Worm (Caenorhabditis elegans) whole organism, L1 larva: ENCODE results near the gene alr-1.
A peak's percentile ranks its signal among the peaks of the same experiment; 100 is the strongest.

Experiments
- C04F5.9 ChIP-seq: sonication (generic microtip); optimal IDR thresholded peaks from 2 replicates; lab custom pipeline; 2016; ENCODE audit warnings: missing genetic modification characterization, missing compliant biosample characterization
- Y116A8C.19 ChIP-seq: sonication (generic microtip); optimal IDR thresholded peaks from 2 replicates; lab custom pipeline; 2016; ENCODE audit warnings: missing compliant biosample characterization, missing genetic modification characterization, borderline replicate concordance
- aly-2 ChIP-seq: fragments of 150-350 bp; optimal IDR thresholded peaks from 2 replicates; lab custom pipeline; 2014; ENCODE audit warnings: missing biosample characterization, missing genetic modification characterization
- blmp-1 ChIP-seq: fragments of 150-350 bp; optimal IDR thresholded peaks from 2 replicates; lab custom pipeline; 2014; ENCODE audit warnings: missing biosample characterization, missing genetic modification characterization
- ceh-8 ChIP-seq: fragments of 200-800 bp; sonication (Bioruptor generic); optimal IDR thresholded peaks from 2 replicates; lab custom pipeline; 2018; ENCODE audit warnings: mild to moderate bottlenecking, missing genetic modification characterization, moderate library complexity, missing compliant biosample characterization
- ceh-82 ChIP-seq, 3 experiments: fragments of 150-350 bp in 1 of 3; sonication (generic microtip) in 2 of 3; optimal IDR thresholded peaks; 2 replicates each; lab custom pipeline; 2014 to 2017; ENCODE audit warnings: missing biosample characterization in 3 of 3, missing genetic modification characterization in 3 of 3
- ces-1 ChIP-seq: fragments of 150-350 bp; optimal IDR thresholded peaks from 2 replicates; lab custom pipeline; 2014; ENCODE audit warnings: missing biosample characterization, missing genetic modification reagents, missing genetic modification characterization
- dpl-1 ChIP-seq, 3 experiments: fragments of 150-350 bp in 2 of 3; sonication (generic microtip) in 1 of 3; optimal IDR thresholded peaks; 2 replicates each; lab custom pipeline; 2014 to 2017; ENCODE audit warnings: missing biosample characterization in 3 of 3, missing genetic modification characterization in 3 of 3, missing genetic modification reagents in 3 of 3
- efl-1 ChIP-seq, 4 experiments: fragments of 150-350 bp; optimal IDR thresholded peaks in 3 of 4; peaks in 1 of 4; 1 replicate in 1 of 4; 2 replicates in 3 of 4; lab custom pipeline; 2014; ENCODE audit warnings: missing biosample characterization in 2 of 4, missing genetic modification characterization in 2 of 4, missing genetic modification reagents in 2 of 4
- efl-3 ChIP-seq: fragments of 200-800 bp; sonication (Bioruptor generic); optimal IDR thresholded peaks from 2 replicates; lab custom pipeline; 2018; ENCODE audit warnings: mild to moderate bottlenecking, missing genetic modification characterization, missing compliant biosample characterization
- egl-13 ChIP-seq: sonication (generic microtip); optimal IDR thresholded peaks from 2 replicates; lab custom pipeline; 2016; ENCODE audit warnings: missing genotype, missing genetic modification reagents, missing genetic modification characterization, missing compliant biosample characterization
- elt-3 ChIP-seq, 6 experiments: fragments of 150-350 bp in 1 of 6; sonication (generic microtip); optimal IDR thresholded peaks; 2 replicates each; lab custom pipeline; 2017 to 2018; ENCODE audit warnings: missing biosample characterization in 6 of 6, missing genetic modification characterization in 6 of 6, inconsistent platforms in 1 of 6
- ets-5 ChIP-seq: fragments of 200-800 bp; sonication (Bioruptor generic); IDR thresholded peaks from 2 replicates; pipeline ENCODE4 v1.3.6; 2022; ENCODE audit warnings: missing genetic modification characterization, missing compliant biosample characterization
- fos-1 ChIP-seq: fragments of 150-350 bp; optimal IDR thresholded peaks from 2 replicates; lab custom pipeline; 2014; ENCODE audit warnings: missing biosample characterization, missing genetic modification characterization
- hlh-17 ChIP-seq: fragments of 200-800 bp; sonication (Bioruptor generic); optimal IDR thresholded peaks from 2 replicates; lab custom pipeline; 2018; ENCODE audit warnings: missing genetic modification characterization, mild to moderate bottlenecking, missing compliant biosample characterization, moderate library complexity, borderline replicate concordance
- irx-1 ChIP-seq: sonication (generic microtip); optimal IDR thresholded peaks from 2 replicates; lab custom pipeline; 2016; ENCODE audit warnings: missing genetic modification characterization, missing compliant biosample characterization
- jun-1 ChIP-seq: fragments of 150-350 bp; optimal IDR thresholded peaks from 2 replicates; lab custom pipeline; 2014; ENCODE audit warnings: missing biosample characterization, missing genetic modification reagents, missing genetic modification characterization
- lin-14 ChIP-seq: fragments of 200-800 bp; sonication (Bioruptor generic); optimal IDR thresholded peaks from 2 replicates; lab custom pipeline; 2018; ENCODE audit warnings: mild to moderate bottlenecking, missing genetic modification characterization, moderate library complexity, missing compliant biosample characterization
- lin-15B ChIP-seq: fragments of 150-350 bp; sonication (generic microtip); optimal IDR thresholded peaks from 3 replicates; lab custom pipeline; 2014; ENCODE audit warnings: missing biosample characterization, missing genetic modification characterization
- nhr-12 ChIP-seq: sonication (generic microtip); optimal IDR thresholded peaks from 2 replicates; lab custom pipeline; 2017; ENCODE audit warnings: missing biosample characterization, missing genetic modification characterization
- nhr-20 ChIP-seq: sonication (generic microtip); optimal IDR thresholded peaks from 2 replicates; lab custom pipeline; 2016; ENCODE audit warnings: mild to moderate bottlenecking, missing genetic modification characterization, missing compliant biosample characterization
- nhr-47 ChIP-seq: sonication (generic microtip); optimal IDR thresholded peaks from 2 replicates; lab custom pipeline; 2016; ENCODE audit warnings: mild to moderate bottlenecking, missing genetic modification characterization, moderate library complexity, missing compliant biosample characterization
- nhr-71 ChIP-seq: sonication (generic microtip); optimal IDR thresholded peaks from 2 replicates; lab custom pipeline; 2016; ENCODE audit warnings: mild to moderate bottlenecking, missing genetic modification characterization, moderate library complexity, missing compliant biosample characterization
- nhr-76 ChIP-seq: sonication (generic microtip); optimal IDR thresholded peaks from 2 replicates; lab custom pipeline; 2017; ENCODE audit warnings: missing biosample characterization, missing genetic modification characterization
- nhr-90 ChIP-seq: sonication (generic microtip); optimal IDR thresholded peaks from 2 replicates; lab custom pipeline; 2016; ENCODE audit warnings: mild to moderate bottlenecking, missing genetic modification characterization, missing compliant biosample characterization; ENCODE audit not compliant: poor library complexity
- pqm-1 ChIP-seq: sonication (generic microtip); optimal IDR thresholded peaks from 3 replicates; lab custom pipeline; 2017; ENCODE audit warnings: missing biosample characterization, missing genetic modification characterization
- rnt-1 ChIP-seq: sonication (generic microtip); optimal IDR thresholded peaks from 2 replicates; lab custom pipeline; 2016; ENCODE audit warnings: mild to moderate bottlenecking, missing genetic modification characterization, moderate library complexity, missing compliant biosample characterization
- snpc-4 ChIP-seq: fragments of 150-350 bp; optimal IDR thresholded peaks from 2 replicates; lab custom pipeline; 2014; ENCODE audit warnings: missing biosample characterization, missing genetic modification characterization
- snu-23 ChIP-seq: sonication (generic microtip); optimal IDR thresholded peaks from 2 replicates; lab custom pipeline; 2016; ENCODE audit warnings: missing genetic modification characterization, missing compliant biosample characterization
- sox-4 ChIP-seq: sonication (generic microtip); optimal IDR thresholded peaks from 2 replicates; lab custom pipeline; 2016; ENCODE audit warnings: missing genetic modification characterization, missing compliant biosample characterization
- sup-37 ChIP-seq: fragments of 200-800 bp; sonication (Bioruptor generic); optimal IDR thresholded peaks from 2 replicates; lab custom pipeline; 2018; ENCODE audit warnings: mild to moderate bottlenecking, missing genetic modification characterization, missing compliant biosample characterization
- tlp-1 ChIP-seq: fragments of 150-350 bp; optimal IDR thresholded peaks from 2 replicates; lab custom pipeline; 2014; ENCODE audit warnings: missing biosample characterization, missing genetic modification characterization
- unc-30 ChIP-seq: sonication (generic microtip); optimal IDR thresholded peaks from 2 replicates; lab custom pipeline; 2017; ENCODE audit warnings: missing biosample characterization, missing genetic modification characterization
- unc-86 ChIP-seq: sonication (generic microtip); optimal IDR thresholded peaks from 2 replicates; lab custom pipeline; 2016; ENCODE audit warnings: missing genetic modification characterization, missing compliant biosample characterization
- vab-15 ChIP-seq: sonication (generic microtip); optimal IDR thresholded peaks from 2 replicates; lab custom pipeline; 2017; ENCODE audit warnings: missing genotype, mild to moderate bottlenecking, missing genetic modification characterization, missing compliant biosample characterization
- zag-1 ChIP-seq: fragments of 150-350 bp; optimal IDR thresholded peaks from 2 replicates; lab custom pipeline; 2014; ENCODE audit warnings: missing biosample characterization, missing genetic modification characterization
- ztf-11 ChIP-seq, 2 experiments: sonication (generic microtip); optimal IDR thresholded peaks; 2 replicates each; lab custom pipeline; 2016 to 2017; ENCODE audit warnings: missing genetic modification characterization in 2 of 2, missing biosample characterization in 1 of 2, missing compliant biosample characterization in 1 of 2

Gene alr-1

ce11 chrX:11116723-11117122 lies 8.7 kb downstream of the alr-1 start, which contains the start of gene nlp-66:
Gene nlp-66 (minus strand): TSS chrX:11116823.
- TF ChIP-seq dpl-1 (GFP tag; optimal IDR thresholded peaks at IDR 0.05; lab: Kevin White, UChicago), result no peak
- no peak for TF ChIP-seq egl-13
- no peak for TF ChIP-seq ces-1
- TF ChIP-seq C04F5.9, result no peak
- no peak for TF ChIP-seq unc-30 (tag; lab: Kevin White, UChicago)
- TF ChIP-seq lin-15B (tag; lab: Kevin White, UChicago), result no peak
- TF ChIP-seq hlh-17 (GFP tag; lab: Kevin White, UChicago), result no peak
- TF ChIP-seq nhr-76 (tag; lab: Kevin White, UChicago), result no peak
- no peak for TF ChIP-seq tlp-1
- TF ChIP-seq nhr-90 (tag; lab: Kevin White, UChicago), result no peak
- no peak for TF ChIP-seq nhr-47 (tag; lab: Kevin White, UChicago)
- no peak for TF ChIP-seq nhr-71 (tag; lab: Kevin White, UChicago)
- TF ChIP-seq jun-1 (tag; lab: Kevin White, UChicago), result no peak
- no peak for TF ChIP-seq nhr-12 (tag; lab: Kevin White, UChicago)
- TF ChIP-seq aly-2, result no peak
- TF ChIP-seq fos-1 (tag; lab: Kevin White, UChicago), result no peak
- no peak for TF ChIP-seq ceh-82 (tag; optimal IDR thresholded peaks at IDR 0.05; lab: Kevin White, UChicago)
- no peak for TF ChIP-seq zag-1
- TF ChIP-seq efl-1 (optimal IDR thresholded peaks at IDR 0.05; lab: Kevin White, UChicago), result no peak
- no peak for TF ChIP-seq efl-1 (GFP tag; optimal IDR thresholded peaks at IDR 0.05 in 1 of 2; lab: Kevin White, UChicago)
- no peak for TF ChIP-seq ceh-8

- peak; percentile 2 for TF ChIP-seq ceh-8
- TF ChIP-seq snpc-4 (tag; lab: Kevin White, UChicago), result no peak
- TF ChIP-seq snu-23 (GFP tag; lab: Kevin White, UChicago), result no peak
- no peak for TF ChIP-seq Y116A8C.19 (tag; lab: Kevin White, UChicago)
- TF ChIP-seq nhr-20, result no peak
- no peak for TF ChIP-seq unc-86 (tag; lab: Kevin White, UChicago)
- no peak for TF ChIP-seq sup-37 (GFP tag; lab: Kevin White, UChicago)
Measured at ce11 chrX:11114420-11114819, 11.0 kb downstream of the alr-1 start.

- TF ChIP-seq dpl-1 (GFP tag; optimal IDR thresholded peaks at IDR 0.05; lab: Kevin White, UChicago) (no peak), blmp-1 (peak; percentile 89), nhr-12 (tag; lab: Kevin White, UChicago) (no peak), sox-4 (tag; lab: Kevin White, UChicago) (no peak), vab-15 (tag; lab: Kevin White, UChicago) (no peak)
Measured at ce11 chrX:11109200-11109599, 16.2 kb downstream of the alr-1 start, which contains the start of gene grd-1. Gene grd-1 (plus strand): TSS chrX:11109440.

ce11 chrX:11107076-11107475 lies 18.3 kb downstream of the alr-1 start, which contains the start of gene clc-17:
Gene clc-17 (plus strand): TSS chrX:11107376.
- TF ChIP-seq snu-23 (GFP tag; lab: Kevin White, UChicago) (no peak), irx-1 (tag; lab: Kevin White, UChicago) (no peak), tlp-1 (no peak), elt-3 (tag; optimal IDR thresholded peaks at IDR 0.05; lab: Kevin White, UChicago) (no peak), efl-3 (GFP tag; lab: Kevin White, UChicago) (no peak), lin-14 (GFP tag; lab: Kevin White, UChicago) (no peak)

ce11 chrX:11104883-11105629 lies 20.4 kb downstream of the alr-1 start, which contains the start of gene W02H3.1:
Gene W02H3.1 (minus strand): TSS chrX:11105460.
- TF ChIP-seq ets-5 (GFP tag; lab: Robert Waterston, UW) (no peak), efl-1 (optimal IDR thresholded peaks at IDR 0.05; lab: Kevin White, UChicago) (no peak), efl-1 (GFP tag; optimal IDR thresholded peaks at IDR 0.05 in 1 of 2; lab: Kevin White, UChicago) (peak in 1 of 2 experiments; percentile 89), ztf-11 (tag; optimal IDR thresholded peaks at IDR 0.05; lab: Kevin White, UChicago) (no peak), pqm-1 (tag; lab: Kevin White, UChicago) (no peak), rnt-1 (tag; lab: Kevin White, UChicago) (no peak)
